Worm (Caenorhabditis elegans) whole organism, L4 larva: ENCODE measurements around the gene B0524.2.

Source experiments
- ZK546.5 ChIP-seq, 2 experiments: sonication (generic microtip); optimal IDR thresholded peaks; 2 replicates each; lab custom pipeline; 2017; ENCODE audit warnings: missing biosample characterization in 2 of 2, missing genetic modification characterization in 2 of 2
- ama-1 ChIP-seq: fragments of 150-350 bp; optimal IDR thresholded peaks from 2 replicates; lab custom pipeline; 2014; ENCODE audit warnings: inconsistent platforms, mixed read lengths
- arid-1 ChIP-seq: fragments of 200-800 bp; sonication (Bioruptor generic); conservative IDR thresholded peaks from 2 replicates; pipeline ENCODE4 v1.3.6; 2022; ENCODE audit warnings: missing genetic modification reagents, missing genetic modification characterization, missing compliant biosample characterization
- ceh-20 ChIP-seq: fragments of 200-800 bp; sonication (Bioruptor generic); IDR thresholded peaks from 2 replicates; pipeline ENCODE4 v1.3.6; 2022; ENCODE audit warnings: missing genetic modification reagents, missing genetic modification characterization, missing compliant biosample characterization
- ceh-28 ChIP-seq: fragments of 150-350 bp; optimal IDR thresholded peaks from 2 replicates; lab custom pipeline; 2014; ENCODE audit warnings: missing biosample characterization, missing genetic modification reagents, missing genetic modification characterization
- ceh-82 ChIP-seq: sonication (generic microtip); optimal IDR thresholded peaks from 2 replicates; lab custom pipeline; 2017; ENCODE audit warnings: missing biosample characterization, missing genetic modification characterization
- daf-19 ChIP-seq: fragments of 200-800 bp; sonication (Bioruptor generic); conservative IDR thresholded peaks from 2 replicates; pipeline ENCODE4 v1.3.6; 2022; ENCODE audit warnings: missing genetic modification characterization, missing compliant biosample characterization
- daf-8 ChIP-seq: fragments of 200-800 bp; sonication (Bioruptor generic); IDR thresholded peaks from 2 replicates; pipeline ENCODE4 v1.3.6; 2022; ENCODE audit warnings: missing genetic modification characterization, missing compliant biosample characterization
- egl-43 ChIP-seq: fragments of 200-800 bp; sonication (Bioruptor generic); IDR thresholded peaks from 2 replicates; pipeline ENCODE4 v1.3.6; 2022; ENCODE audit warnings: missing genetic modification reagents, missing genetic modification characterization, missing compliant biosample characterization
- fos-1 ChIP-seq: fragments of 150-350 bp; optimal IDR thresholded peaks from 2 replicates; lab custom pipeline; 2014; ENCODE audit warnings: missing biosample characterization, missing genetic modification characterization
- hlh-11 ChIP-seq: fragments of 200-800 bp; sonication (Bioruptor generic); optimal IDR thresholded peaks from 2 replicates; lab custom pipeline; 2018; ENCODE audit warnings: mild to moderate bottlenecking, missing genetic modification characterization, missing compliant biosample characterization
- lin-29 ChIP-seq: fragments of 200-800 bp; sonication (Bioruptor generic); IDR thresholded peaks from 2 replicates; pipeline ENCODE4 v1.3.6; 2022; ENCODE audit warnings: missing genetic modification reagents, missing genetic modification characterization, missing compliant biosample characterization
- lsy-2 ChIP-seq, 2 experiments: fragments of 150-350 bp in 1 of 2; sonication (generic microtip) in 1 of 2; optimal IDR thresholded peaks; 2 replicates each; lab custom pipeline; 2014 to 2017; ENCODE audit warnings: missing biosample characterization in 2 of 2, missing genetic modification characterization in 2 of 2
- mes-2 ChIP-seq: sonication (generic microtip); optimal IDR thresholded peaks from 2 replicates; lab custom pipeline; 2016; ENCODE audit warnings: missing genotype, mild to moderate bottlenecking, missing genetic modification characterization, missing compliant biosample characterization; ENCODE audit not compliant: poor library complexity, severe bottlenecking
- mxl-3 ChIP-seq: fragments of 200-800 bp; sonication (Bioruptor generic); optimal IDR thresholded peaks from 2 replicates; lab custom pipeline; 2018; ENCODE audit warnings: mild to moderate bottlenecking, missing genetic modification characterization, missing compliant biosample characterization
- nhr-28 ChIP-seq: fragments of 150-350 bp; optimal IDR thresholded peaks from 2 replicates; lab custom pipeline; 2014; ENCODE audit warnings: missing biosample characterization, missing genetic modification characterization
- nhr-41 ChIP-seq: fragments of 200-800 bp; sonication (Bioruptor generic); IDR thresholded peaks from 2 replicates; pipeline ENCODE4 v1.3.6; 2022; ENCODE audit warnings: missing genetic modification reagents, missing genetic modification characterization, missing compliant biosample characterization
- nhr-42 ChIP-seq: fragments of 200-800 bp; sonication (Bioruptor generic); IDR thresholded peaks from 2 replicates; pipeline ENCODE4 v1.3.6; 2022; ENCODE audit warnings: missing genetic modification characterization, missing compliant biosample characterization
- nhr-48 ChIP-seq: sonication (generic microtip); optimal IDR thresholded peaks from 2 replicates; lab custom pipeline; 2016; ENCODE audit warnings: mild to moderate bottlenecking, missing genetic modification characterization, missing compliant biosample characterization
- nhr-6 ChIP-seq: fragments of 150-350 bp; optimal IDR thresholded peaks from 2 replicates; lab custom pipeline; 2014; ENCODE audit warnings: missing biosample characterization, missing genetic modification characterization
- nhr-76 ChIP-seq: fragments of 150-350 bp; optimal IDR thresholded peaks from 2 replicates; lab custom pipeline; 2014; ENCODE audit warnings: missing biosample characterization, missing genetic modification characterization
- sdz-12 ChIP-seq: fragments of 200-800 bp; sonication (Bioruptor generic); optimal IDR thresholded peaks from 2 replicates; lab custom pipeline; 2018; ENCODE audit warnings: mild to moderate bottlenecking, missing genetic modification characterization, missing compliant biosample characterization
- set-16 ChIP-seq: fragments of 200-800 bp; sonication (Bioruptor generic); IDR thresholded peaks from 2 replicates; pipeline ENCODE4 v1.3.6; 2022; ENCODE audit warnings: missing genetic modification reagents, missing genetic modification characterization, missing compliant biosample characterization
- skn-1 ChIP-seq: fragments of 150-350 bp; optimal IDR thresholded peaks from 2 replicates; lab custom pipeline; 2014; ENCODE audit warnings: missing biosample characterization, missing genetic modification characterization
- snpc-1.2 ChIP-seq: fragments of 200-800 bp; sonication (Bioruptor generic); IDR thresholded peaks from 2 replicates; pipeline ENCODE4 v1.3.6; 2022; ENCODE audit warnings: missing genetic modification reagents, missing genetic modification characterization, missing compliant biosample characterization
- tra-1 ChIP-seq: fragments of 200-800 bp; sonication (Bioruptor generic); IDR thresholded peaks from 2 replicates; pipeline ENCODE4 v1.3.6; 2022; ENCODE audit warnings: missing genetic modification reagents, missing genetic modification characterization, missing compliant biosample characterization
- unc-130 ChIP-seq: sonication (generic microtip); optimal IDR thresholded peaks from 2 replicates; lab custom pipeline; 2016; ENCODE audit warnings: missing genetic modification reagents, missing genetic modification characterization, missing compliant biosample characterization
- unc-62 ChIP-seq, 3 experiments: fragments of 150-350 bp in 1 of 3; sonication (generic microtip); optimal IDR thresholded peaks in 2 of 3; peaks in 1 of 3; 1 replicate in 1 of 3; 2 replicates in 2 of 3; lab custom pipeline; 2014 to 2017; ENCODE audit warnings: missing biosample characterization in 3 of 3, missing genetic modification characterization in 3 of 3, missing genetic modification reagents in 3 of 3, missing genotype in 1 of 3
- vab-7 ChIP-seq: fragments of 200-800 bp; sonication (Bioruptor generic); IDR thresholded peaks from 2 replicates; pipeline ENCODE4 v1.3.6; 2022; ENCODE audit warnings: missing genetic modification reagents, missing genetic modification characterization, missing compliant biosample characterization
- zfp-2 ChIP-seq: sonication (generic microtip); optimal IDR thresholded peaks from 2 replicates; lab custom pipeline; 2016; ENCODE audit warnings: mild to moderate bottlenecking, missing genetic modification characterization, missing compliant biosample characterization
- zip-2 ChIP-seq: fragments of 150-350 bp; optimal IDR thresholded peaks from 2 replicates; lab custom pipeline; 2014; ENCODE audit warnings: missing biosample characterization, missing genetic modification characterization
- ztf-11 ChIP-seq: fragments of 150-350 bp; optimal IDR thresholded peaks from 2 replicates; lab custom pipeline; 2014; ENCODE audit warnings: missing biosample characterization, missing genetic modification characterization

B0524.2 gene

ce11 chrIII:1878065-1878464 is 15.8 kb upstream of the B0524.2 start, which contains the start of gene smi-1:
TSS of gene smi-1 (plus strand) at chrIII:1878365.
- TF ChIP-seq zfp-2 (tag; lab: Kevin White, UChicago), result no peak
- no peak for TF ChIP-seq nhr-76
- no peak for TF ChIP-seq hlh-11 (tag; lab: Kevin White, UChicago)
- no peak for TF ChIP-seq lsy-2 (tag; optimal IDR thresholded peaks at IDR 0.05; lab: Kevin White, UChicago)
- no peak for TF ChIP-seq arid-1
- TF ChIP-seq skn-1 (tag; lab: Kevin White, UChicago), result no peak
- TF ChIP-seq egl-43 (GFP tag; lab: Robert Waterston, UW), result no peak
- no peak for TF ChIP-seq mxl-3 (GFP tag; lab: Kevin White, UChicago)
- TF ChIP-seq daf-8 (GFP tag; lab: Robert Waterston, UW), result no peak
- TF ChIP-seq mes-2 (tag; lab: Kevin White, UChicago), result no peak
- TF ChIP-seq nhr-28 (tag; lab: Kevin White, UChicago), result no peak
- TF ChIP-seq sdz-12, result no peak
- no peak for TF ChIP-seq ztf-11 (tag; lab: Kevin White, UChicago)
- TF ChIP-seq daf-19 (GFP tag; lab: Robert Waterston, UW), result no peak
- TF ChIP-seq lin-29, result no peak
- no peak for TF ChIP-seq nhr-41 (GFP tag; lab: Robert Waterston, UW)
- no peak for TF ChIP-seq nhr-48 (tag; lab: Kevin White, UChicago)
- no peak for TF ChIP-seq fos-1
- no peak for TF ChIP-seq set-16 (GFP tag; lab: Robert Waterston, UW)
- no peak for TF ChIP-seq ceh-82

- TF ChIP-seq ceh-28 (tag; lab: Kevin White, UChicago) (peak; percentile 97), ZK546.5 (tag; optimal IDR thresholded peaks at IDR 0.05; lab: Kevin White, UChicago) (no peak)
Observed at ce11 chrIII:1878918-1879317, 14.9 kb upstream of the B0524.2 start.

- TF ChIP-seq tra-1 (GFP tag; lab: Robert Waterston, UW) (no peak), nhr-42 (GFP tag; lab: Robert Waterston, UW) (no peak), ceh-28 (tag; lab: Kevin White, UChicago) (peak; percentile 93), vab-7 (GFP tag; lab: Robert Waterston, UW) (no peak), unc-130 (no peak), unc-62 (GFP tag; optimal IDR thresholded peaks at IDR 0.05 in 1 of 2; lab: Kevin White, UChicago) (no peak), unc-62 (tag; optimal IDR thresholded peaks at IDR 0.05; lab: Kevin White, UChicago) (no peak), nhr-6 (tag; lab: Kevin White, UChicago) (no peak), snpc-1.2 (GFP tag; lab: Robert Waterston, UW) (no peak)
Observed at ce11 chrIII:1880221-1880620, 13.6 kb upstream of the B0524.2 start.

ce11 chrIII:1882678-1883077 is 11.2 kb upstream of the B0524.2 start:
- no peak for TF ChIP-seq ama-1 (lab: Kevin White, UChicago)
- TF ChIP-seq ceh-28 (tag; lab: Kevin White, UChicago), result peak; percentile 83
- TF ChIP-seq, all 104 proteins: peak for 1

- peak; percentile 84 for TF ChIP-seq ceh-28 (tag; lab: Kevin White, UChicago)
- no peak for TF ChIP-seq zip-2 (tag; lab: Kevin White, UChicago)
- TF ChIP-seq, all 104 proteins: peak for 1
Observed at ce11 chrIII:1886914-1887313, 6.9 kb upstream of the B0524.2 start.

ce11 chrIII:1887354-1887753 is 6.5 kb upstream of the B0524.2 start, which contains the start of gene B0524.3:
TSS of gene B0524.3 (plus strand) at chrIII:1887654.
- TF ChIP-seq ceh-20 (GFP tag; lab: Robert Waterston, UW) (no peak), sdz-12 (no peak)
